Fruit fly (Drosophila melanogaster): ENCODE measurements around the gene CG32512.

CG32512 gene

dm6 chrX:21017568-21017967 is 49.8 kb downstream of the CG32512 start:
- TF ChIP-seq svp (GFP tag), result no peak
- TF ChIP-seq CG8632 (GFP tag; optimal IDR thresholded peaks at IDR 0.05), result no peak
- no peak for TF ChIP-seq pdm3 (GFP tag; optimal IDR thresholded peaks at IDR 0.05)
- TF ChIP-seq ss (GFP tag; optimal IDR thresholded peaks at IDR 0.05), result no peak
- no peak for TF ChIP-seq Hr38 (GFP tag; optimal IDR thresholded peaks at IDR 0.05)
- no peak for TF ChIP-seq OdsH (GFP tag; optimal IDR thresholded peaks at IDR 0.05)
- TF ChIP-seq vri (GFP tag; optimal IDR thresholded peaks at IDR 0.05), result no peak
- no peak for TF ChIP-seq lz (GFP tag; optimal IDR thresholded peaks at IDR 0.05)
- TF ChIP-seq CG10631 (GFP tag; optimal IDR thresholded peaks at IDR 0.05), result no peak
- TF ChIP-seq CG6163 (GFP tag; IDR thresholded peaks at IDR 0.05), result no peak
- no peak for TF ChIP-seq Gug (GFP tag; IDR thresholded peaks at IDR 0.05)
- TF ChIP-seq CG6808 (GFP tag; optimal IDR thresholded peaks at IDR 0.05), result no peak
- no peak for TF ChIP-seq fd59A (GFP tag; optimal IDR thresholded peaks at IDR 0.05)
- no peak for TF ChIP-seq CG16779 (tag; optimal IDR thresholded peaks at IDR 0.05)
- no peak for TF ChIP-seq Ets96B (tag; optimal IDR thresholded peaks at IDR 0.05)

All from whole organism, prepupa.